Worm (Caenorhabditis elegans): ENCODE measurements around the gene F59B10.6.

Gene F59B10.6

ce11 chrII:10482899-10483298, 41.4 kb downstream of the F59B10.6 start:
- TF ChIP-seq tlf-1 (GFP tag; optimal IDR thresholded peaks at IDR 0.05), result no peak
- TF ChIP-seq ztf-22 (GFP tag; optimal IDR thresholded peaks at IDR 0.05), result no peak
- TF ChIP-seq pha-4 (tag; optimal IDR thresholded peaks at IDR 0.05), result no peak
- no peak for TF ChIP-seq B0261.1 (tag; optimal IDR thresholded peaks at IDR 0.05)
- no peak for TF ChIP-seq lsl-1 (GFP tag; optimal IDR thresholded peaks at IDR 0.05)
- no peak for TF ChIP-seq gei-17 (GFP tag; optimal IDR thresholded peaks at IDR 0.05)
- peak; percentile 10 for TF ChIP-seq nhr-80 (tag; optimal IDR thresholded peaks at IDR 0.05)
- TF ChIP-seq mes-4 (tag; optimal IDR thresholded peaks at IDR 0.05), result no peak
- TF ChIP-seq attf-3 (GFP tag; conservative IDR thresholded peaks at IDR 0.05), result no peak

ce11 chrII:10481824-10482556, 42.3 kb downstream of the F59B10.6 start, which contains the start of the genes clec-60 and ZK666.11:
TSS of gene clec-60 (minus strand) at chrII:10481874.
TSS of gene ZK666.11 (plus strand) at chrII:10482522.
- TF ChIP-seq attf-6 (GFP tag; IDR thresholded peaks at IDR 0.05) (no peak), cebp-1 (GFP tag; IDR thresholded peaks at IDR 0.05) (0 out of 2 replicates have a peak, but pooled peaks have one; percentile 49), cebp-1 (tag; optimal IDR thresholded peaks at IDR 0.05) (no peak), nhr-80 (tag; optimal IDR thresholded peaks at IDR 0.05) (peak; percentile 6)

ce11 chrII:10480043-10480442, 44.2 kb downstream of the F59B10.6 start:
- no peak for TF ChIP-seq madf-6 (GFP tag; IDR thresholded peaks at IDR 0.05)
- TF ChIP-seq cebp-1 (GFP tag; IDR thresholded peaks at IDR 0.05), result no peak
- no peak for TF ChIP-seq cebp-1 (tag; optimal IDR thresholded peaks at IDR 0.05)
- no peak for TF ChIP-seq snpc-3.4 (tag; optimal IDR thresholded peaks at IDR 0.05)
- no peak for TF ChIP-seq F57A8.1 (GFP tag; optimal IDR thresholded peaks at IDR 0.05)
- no peak for TF ChIP-seq aptf-2 (GFP tag; conservative IDR thresholded peaks at IDR 0.05)
- TF ChIP-seq mcd-1 (GFP tag; IDR thresholded peaks at IDR 0.05), result no peak
- TF ChIP-seq egrh-3 (GFP tag; IDR thresholded peaks at IDR 0.05), result no peak
- no peak for TF ChIP-seq let-607 (tag; optimal IDR thresholded peaks at IDR 0.05)
- TF ChIP-seq atf-7 (tag; optimal IDR thresholded peaks at IDR 0.05), result no peak
- TF ChIP-seq F37B4.10 (GFP tag; IDR thresholded peaks at IDR 0.05), result no peak
- no peak for TF ChIP-seq unc-130 (GFP tag; optimal IDR thresholded peaks at IDR 0.05)
- no peak for TF ChIP-seq nhr-27 (tag; optimal IDR thresholded peaks at IDR 0.05)
- no peak for TF ChIP-seq zim-3 (tag; optimal IDR thresholded peaks at IDR 0.05)
- TF ChIP-seq attf-5 (GFP tag; optimal IDR thresholded peaks at IDR 0.05), result no peak
- TF ChIP-seq bed-2 (GFP tag; IDR thresholded peaks at IDR 0.05), result no peak
- no peak for TF ChIP-seq snpc-4 (GFP tag; optimal IDR thresholded peaks at IDR 0.05)
- TF ChIP-seq snpc-4 (tag; optimal IDR thresholded peaks at IDR 0.05), result no peak
- no peak for TF ChIP-seq ccch-3 (GFP tag; optimal IDR thresholded peaks at IDR 0.05)
- no peak for TF ChIP-seq zfh-2 (GFP tag; conservative IDR thresholded peaks at IDR 0.05)
- TF ChIP-seq ztf-6 (GFP tag; IDR thresholded peaks at IDR 0.05), result no peak
- TF ChIP-seq rec-8 (tag; optimal IDR thresholded peaks at IDR 0.05), result no peak

- TF ChIP-seq F55B11.4 (tag; optimal IDR thresholded peaks at IDR 0.05; ENCODE audit: borderline replicate concordance, insufficient read depth) (no peak), hlh-26 (GFP tag; conservative IDR thresholded peaks at IDR 0.05) (no peak), akir-1 (GFP tag; optimal IDR thresholded peaks at IDR 0.05) (no peak), madf-10 (tag; optimal IDR thresholded peaks at IDR 0.05) (no peak), attf-3 (GFP tag; conservative IDR thresholded peaks at IDR 0.05) (no peak), attf-5 (GFP tag; optimal IDR thresholded peaks at IDR 0.05) (no peak), ZK185.1 (tag; optimal IDR thresholded peaks at IDR 0.05; ENCODE audit: poor library complexity, severe bottlenecking) (no peak), lin-26 (GFP tag; IDR thresholded peaks at IDR 0.05) (no peak), F10E7.11 (tag; optimal IDR thresholded peaks at IDR 0.05) (no peak), tbx-9 (tag; optimal IDR thresholded peaks at IDR 0.05; ENCODE audit: borderline replicate concordance) (no peak), Y53F4B.3 (GFP tag; IDR thresholded peaks at IDR 0.05) (no peak), ztf-25 (GFP tag; IDR thresholded peaks at IDR 0.05) (no peak), tbp1 (GFP tag; optimal IDR thresholded peaks at IDR 0.05) (no peak)
These were observed 44.9 kb downstream of the F59B10.6 start, which contains the start of gene clec-59 for ce11 chrII:10479348-10479747. TSS of gene clec-59 (minus strand) at chrII:10479448.

Measured in whole organism, young adult.